Worm (Caenorhabditis elegans) whole organism, L2 larva: ENCODE measurements around the gene xpf-1.

Experiments used
- R02D3.7 ChIP-seq: fragments of 150-350 bp; optimal IDR thresholded peaks from 2 replicates; lab custom pipeline; 2014; ENCODE audit warnings: missing biosample characterization, missing genetic modification characterization
- aly-2 ChIP-seq: fragments of 150-350 bp; optimal IDR thresholded peaks from 2 replicates; lab custom pipeline; 2014; ENCODE audit warnings: missing biosample characterization, missing genetic modification characterization
- elt-3 ChIP-seq: sonication (generic microtip); optimal IDR thresholded peaks from 2 replicates; lab custom pipeline; 2017; ENCODE audit warnings: missing biosample characterization, missing genetic modification characterization
- nhr-12 ChIP-seq: fragments of 150-350 bp; optimal IDR thresholded peaks from 2 replicates; lab custom pipeline; 2014; ENCODE audit warnings: missing biosample characterization, missing genetic modification characterization
- nhr-237 ChIP-seq: fragments of 150-350 bp; optimal IDR thresholded peaks from 2 replicates; lab custom pipeline; 2014; ENCODE audit warnings: missing biosample characterization, missing genetic modification characterization
- snpc-4 ChIP-seq: fragments of 150-350 bp; optimal IDR thresholded peaks from 2 replicates; lab custom pipeline; 2014; ENCODE audit warnings: missing biosample characterization, missing genetic modification characterization
- zag-1 ChIP-seq: fragments of 150-350 bp; optimal IDR thresholded peaks from 2 replicates; lab custom pipeline; 2014; ENCODE audit warnings: missing biosample characterization, missing genetic modification characterization
- ztf-4 ChIP-seq: fragments of 150-350 bp; optimal IDR thresholded peaks from 2 replicates; lab custom pipeline; 2014; ENCODE audit warnings: missing biosample characterization, missing genetic modification characterization

DNA sequence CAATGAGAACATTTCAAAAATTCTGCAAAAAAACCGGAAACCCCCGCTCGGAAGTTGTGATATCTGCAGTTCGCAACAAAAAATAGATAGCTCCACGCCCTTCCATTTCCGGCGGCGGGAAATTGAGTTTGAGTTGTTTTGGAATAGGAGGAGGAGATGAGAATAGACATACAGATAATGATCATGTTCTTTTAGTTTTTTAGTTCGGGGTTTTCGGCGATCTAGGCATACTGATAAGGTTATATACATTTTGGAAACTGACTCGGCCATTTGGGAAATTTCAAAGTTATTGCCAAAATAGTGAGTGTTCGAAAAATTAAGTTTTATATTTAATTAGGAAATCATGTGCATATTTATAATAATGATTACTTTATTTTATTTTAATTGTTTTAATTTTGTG, 37.9 kb downstream of the xpf-1 start:
- no peak for TF ChIP-seq elt-3
- no peak for TF ChIP-seq snpc-4 (tag; lab: Kevin White, UChicago)
- no peak for TF ChIP-seq nhr-12 (tag; lab: Kevin White, UChicago)
- TF ChIP-seq ztf-4: no peak
- no peak for TF ChIP-seq nhr-237 (tag; lab: Kevin White, UChicago)
- TF ChIP-seq R02D3.7 (tag; lab: Kevin White, UChicago): no peak
- TF ChIP-seq aly-2 (tag; lab: Kevin White, UChicago): no peak
- no peak for TF ChIP-seq zag-1 (tag; lab: Kevin White, UChicago)
